Worm (Caenorhabditis elegans): ENCODE results near the gene F14D7.1.

DNA sequence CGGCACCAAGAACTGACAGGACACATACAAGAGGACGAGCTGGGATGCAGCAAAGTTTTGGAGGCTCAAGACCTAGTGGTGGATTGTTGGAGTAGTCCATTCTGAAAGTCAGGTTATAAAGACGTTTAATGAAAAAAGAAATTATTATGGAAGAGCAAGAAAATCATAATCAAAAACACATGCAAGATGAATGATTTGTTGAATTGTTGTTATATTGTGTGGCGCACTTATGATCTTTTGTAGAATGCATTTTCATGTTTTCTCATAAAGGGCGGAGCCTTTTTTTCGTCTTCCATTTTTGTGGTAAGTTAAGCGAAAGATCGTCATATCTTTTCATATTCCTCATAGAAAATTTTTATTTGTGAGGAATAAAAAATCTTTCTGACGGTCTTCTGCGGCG lies 27.3 kb upstream of the F14D7.1 start, which contains the start of gene F47B8.2:
- no peak for TF ChIP-seq fkh-10 (GFP tag; optimal IDR thresholded peaks at IDR 0.05)
- no peak for TF ChIP-seq ztf-11 (tag; optimal IDR thresholded peaks at IDR 0.05)
- no peak for TF ChIP-seq nhr-10 (tag; optimal IDR thresholded peaks at IDR 0.05)

Data from whole organism, L4 larva.